Fruit fly (Drosophila melanogaster) whole organism, embryonic: ENCODE data around the gene CG31817.

Experiments used
- Adf1 ChIP-seq: fragments of 200-800 bp; sonication (Bioruptor generic); IDR thresholded peaks from 2 replicates; pipeline ENCODE4 v1.3.6; 2022; ENCODE audit warnings: missing biosample characterization, missing genetic modification characterization
- BEAF-32 ChIP-seq: fragments of 200-800 bp; sonication (Bioruptor generic); optimal IDR thresholded peaks from 3 replicates; lab custom pipeline; 2017; ENCODE audit warnings: missing biosample characterization, missing genetic modification characterization, mild to moderate bottlenecking, moderate library complexity, missing genetic modification reagents
- Blimp-1 ChIP-seq: fragments of 200-800 bp; sonication (Bioruptor generic); optimal IDR thresholded peaks from 3 replicates; lab custom pipeline; 2018; ENCODE audit warnings: missing biosample characterization, missing genetic modification characterization, mild to moderate bottlenecking, moderate library complexity, missing genetic modification reagents
- Bteb2 ChIP-seq: fragments of 200-800 bp; sonication (Bioruptor generic); optimal IDR thresholded peaks from 2 replicates; lab custom pipeline; 2016; ENCODE audit warnings: missing biosample characterization, missing genetic modification characterization
- C15 ChIP-seq: fragments of 200-800 bp; sonication (Bioruptor generic); IDR thresholded peaks from 3 replicates; pipeline ENCODE4 v1.3.6; 2022; ENCODE audit warnings: missing biosample characterization, missing genetic modification characterization
- CG10543 ChIP-seq: fragments of 200-800 bp; sonication (Bioruptor generic); optimal IDR thresholded peaks from 3 replicates; lab custom pipeline; 2017; ENCODE audit warnings: missing biosample characterization, mild to moderate bottlenecking, missing genetic modification characterization, moderate library complexity
- CG10654 ChIP-seq: fragments of 200-800 bp; sonication (Bioruptor generic); optimal IDR thresholded peaks from 2 replicates; lab custom pipeline; 2016; ENCODE audit warnings: missing biosample characterization, missing genetic modification characterization
- CG10979 ChIP-seq: fragments of 200-800 bp; sonication (Bioruptor generic); optimal IDR thresholded peaks from 2 replicates; lab custom pipeline; 2018; ENCODE audit warnings: missing biosample characterization, mild to moderate bottlenecking, missing genetic modification characterization, moderate library complexity
- CG12299 ChIP-seq: fragments of 200-800 bp; sonication (Bioruptor generic); optimal IDR thresholded peaks from 2 replicates; lab custom pipeline; 2018; ENCODE audit warnings: missing biosample characterization, mild to moderate bottlenecking, missing genetic modification characterization
- CG15269 ChIP-seq: fragments of 200-800 bp; sonication (Bioruptor generic); optimal IDR thresholded peaks from 2 replicates; lab custom pipeline; 2018; ENCODE audit warnings: missing biosample characterization, mild to moderate bottlenecking, missing genetic modification characterization, moderate library complexity
- CG16815 ChIP-seq: fragments of 200-800 bp; sonication (Bioruptor generic); optimal IDR thresholded peaks from 3 replicates; lab custom pipeline; 2017; ENCODE audit warnings: missing biosample characterization, mild to moderate bottlenecking, missing genetic modification characterization
- CG17912 ChIP-seq: fragments of 200-800 bp; sonication (Bioruptor generic); optimal IDR thresholded peaks from 2 replicates; lab custom pipeline; 2018; ENCODE audit warnings: missing biosample characterization, mild to moderate bottlenecking, missing genetic modification characterization
- CG1792 ChIP-seq: fragments of 200-800 bp; sonication (Bioruptor generic); optimal IDR thresholded peaks from 2 replicates; lab custom pipeline; 2016; ENCODE audit warnings: missing biosample characterization, missing genetic modification characterization
- CG18764 ChIP-seq: fragments of 200-800 bp; sonication (Bioruptor generic); optimal IDR thresholded peaks from 3 replicates; lab custom pipeline; 2016; ENCODE audit warnings: missing biosample characterization, missing genetic modification characterization
- CG2120 ChIP-seq: fragments of 200-800 bp; sonication (Bioruptor generic); optimal IDR thresholded peaks from 3 replicates; lab custom pipeline; 2016; ENCODE audit warnings: missing biosample characterization, missing genetic modification characterization
- CG30020 ChIP-seq: fragments of 200-800 bp; optimal IDR thresholded peaks from 2 replicates; lab custom pipeline; 2019; ENCODE audit warnings: missing biosample characterization, mild to moderate bottlenecking, missing genetic modification characterization, moderate library complexity
- CG31365 ChIP-seq: fragments of 200-800 bp; sonication (Bioruptor generic); optimal IDR thresholded peaks from 2 replicates; lab custom pipeline; 2018; ENCODE audit warnings: missing biosample characterization, mild to moderate bottlenecking, missing genetic modification characterization
- CG31441 ChIP-seq: fragments of 200-800 bp; sonication (Bioruptor generic); IDR thresholded peaks from 2 replicates; pipeline ENCODE4 v1.3.6; 2022; ENCODE audit warnings: missing biosample characterization, missing genetic modification characterization
- CG32772 ChIP-seq: fragments of 200-800 bp; sonication (Bioruptor generic); IDR thresholded peaks from 2 replicates; pipeline ENCODE4 v1.3.6; 2022; ENCODE audit warnings: missing biosample characterization, missing genetic modification characterization
- CG3281 ChIP-seq: fragments of 200-800 bp; sonication (Bioruptor generic); optimal IDR thresholded peaks from 3 replicates; lab custom pipeline; 2017; ENCODE audit warnings: missing biosample characterization, mild to moderate bottlenecking, missing genetic modification characterization
- CG3847 ChIP-seq: fragments of 200-800 bp; sonication (Bioruptor generic); IDR thresholded peaks from 2 replicates; pipeline ENCODE4 v1.3.6; 2022; ENCODE audit warnings: missing biosample characterization, missing genetic modification characterization
- CG6683 ChIP-seq: fragments of 200-800 bp; sonication (Bioruptor generic); optimal IDR thresholded peaks from 2 replicates; lab custom pipeline; 2017; ENCODE audit warnings: missing biosample characterization, mild to moderate bottlenecking, missing genetic modification characterization, missing genetic modification reagents
- CG7271 ChIP-seq: fragments of 200-800 bp; sonication (Bioruptor generic); optimal IDR thresholded peaks from 2 replicates; lab custom pipeline; 2018; ENCODE audit warnings: missing biosample characterization, mild to moderate bottlenecking, missing genetic modification characterization, moderate library complexity
- CG7745 ChIP-seq: fragments of 200-800 bp; sonication (Bioruptor generic); optimal IDR thresholded peaks from 2 replicates; lab custom pipeline; 2018; ENCODE audit warnings: missing biosample characterization, mild to moderate bottlenecking, missing genetic modification characterization, moderate library complexity
- CG9727 ChIP-seq: fragments of 200-800 bp; sonication (Bioruptor generic); optimal IDR thresholded peaks from 3 replicates; lab custom pipeline; 2017; ENCODE audit warnings: missing biosample characterization, mild to moderate bottlenecking, missing genetic modification characterization
- CG9797 ChIP-seq: fragments of 200-800 bp; sonication (Bioruptor generic); optimal IDR thresholded peaks from 3 replicates; lab custom pipeline; 2018; ENCODE audit warnings: missing biosample characterization, mild to moderate bottlenecking, missing genetic modification characterization
- Dbx ChIP-seq: fragments of 200-800 bp; sonication (Bioruptor generic); IDR thresholded peaks from 3 replicates; pipeline ENCODE4 v1.3.6; 2022; ENCODE audit warnings: missing biosample characterization, missing genetic modification characterization
- Dfd ChIP-seq, 2 experiments: fragments of >200 bp; optimal IDR thresholded peaks; 2 replicates each; lab custom pipeline; 2017; ENCODE audit warnings: missing biosample characterization in 2 of 2, missing genetic modification characterization in 2 of 2
- GATAe ChIP-seq: fragments of 200-800 bp; sonication (Bioruptor generic); conservative IDR thresholded peaks from 2 replicates; pipeline ENCODE4 v1.3.6; 2022; ENCODE audit warnings: missing biosample characterization, missing genetic modification characterization
- HmgZ ChIP-seq: fragments of 200-800 bp; sonication (Bioruptor generic); optimal IDR thresholded peaks from 2 replicates; lab custom pipeline; 2018; ENCODE audit warnings: missing biosample characterization, mild to moderate bottlenecking, missing genetic modification characterization
- Hr51 ChIP-seq, 2 experiments: fragments of 200-800 bp; sonication (Bioruptor generic); optimal IDR thresholded peaks; 2 replicates in 1 of 2; 3 replicates in 1 of 2; lab custom pipeline; 2016 to 2018; ENCODE audit warnings: missing biosample characterization in 2 of 2, missing genetic modification characterization in 2 of 2, mild to moderate bottlenecking in 1 of 2, moderate library complexity in 1 of 2
- Hr78 ChIP-seq, 2 experiments: fragments of 200-800 bp in 1 of 2; fragments of >200 bp in 1 of 2; sonication (Bioruptor generic) in 1 of 2; optimal IDR thresholded peaks; 2 replicates each; lab custom pipeline; 2017 to 2019; ENCODE audit warnings: missing biosample characterization in 2 of 2, missing genetic modification characterization in 2 of 2, mild to moderate bottlenecking in 1 of 2, moderate library complexity in 1 of 2
- Mad ChIP-seq: fragments of 200-800 bp; sonication (Bioruptor generic); optimal IDR thresholded peaks from 2 replicates; lab custom pipeline; 2016; ENCODE audit warnings: missing biosample characterization, missing genetic modification characterization
- NfI ChIP-seq: fragments of 200-800 bp; sonication (Bioruptor generic); optimal IDR thresholded peaks from 3 replicates; lab custom pipeline; 2018; ENCODE audit warnings: missing biosample characterization, mild to moderate bottlenecking, missing genetic modification characterization, moderate library complexity
- Ptx1 ChIP-seq: fragments of 200-800 bp; sonication (Bioruptor generic); IDR thresholded peaks from 2 replicates; pipeline ENCODE4 v1.3.6; 2022; ENCODE audit warnings: missing biosample characterization, missing genetic modification characterization
- Ssrp ChIP-seq: fragments of 200-800 bp; sonication (Bioruptor generic); optimal IDR thresholded peaks from 2 replicates; lab custom pipeline; 2018; ENCODE audit warnings: missing biosample characterization, mild to moderate bottlenecking, missing genetic modification characterization, moderate library complexity
- Tbp ChIP-seq: fragments of >200 bp; optimal IDR thresholded peaks from 2 replicates; lab custom pipeline; 2018; ENCODE audit warnings: missing biosample characterization, missing genetic modification characterization
- YL-1 ChIP-seq: fragments of 200-800 bp; sonication (Bioruptor generic); optimal IDR thresholded peaks from 3 replicates; lab custom pipeline; 2017; ENCODE audit warnings: missing biosample characterization, mild to moderate bottlenecking, missing genetic modification characterization
- cas ChIP-seq: fragments of 200-800 bp; sonication (Bioruptor generic); IDR thresholded peaks from 2 replicates; pipeline ENCODE4 v1.3.6; 2022; ENCODE audit warnings: missing biosample characterization, missing genetic modification characterization
- ems ChIP-seq: fragments of 200-800 bp; sonication (Bioruptor generic); optimal IDR thresholded peaks from 3 replicates; lab custom pipeline; 2016; ENCODE audit warnings: missing biosample characterization, missing genetic modification characterization
- eve ChIP-seq, 2 experiments: fragments of >200 bp; optimal IDR thresholded peaks; 2 replicates each; lab custom pipeline; 2017; ENCODE audit warnings: missing biosample characterization in 2 of 2, missing genetic modification characterization in 2 of 2
- gsb ChIP-seq: fragments of 200-800 bp; sonication (Bioruptor generic); IDR thresholded peaks from 2 replicates; pipeline ENCODE4 v1.3.6; 2022; ENCODE audit warnings: missing biosample characterization, missing genetic modification characterization
- hth ChIP-seq: fragments of >200 bp; optimal IDR thresholded peaks from 2 replicates; lab custom pipeline; 2017; ENCODE audit warnings: inconsistent platforms
- lmd ChIP-seq: fragments of 200-800 bp; sonication (Bioruptor generic); IDR thresholded peaks from 2 replicates; pipeline ENCODE4 v1.3.6; 2022; ENCODE audit warnings: missing biosample characterization, missing genetic modification characterization
- salm ChIP-seq: fragments of 200-800 bp; sonication (Bioruptor generic); optimal IDR thresholded peaks from 2 replicates; lab custom pipeline; 2018; ENCODE audit warnings: missing biosample characterization, mild to moderate bottlenecking, missing genetic modification characterization
- slbo ChIP-seq: fragments of 200-800 bp; sonication (Bioruptor generic); IDR thresholded peaks from 2 replicates; pipeline ENCODE4 v1.3.6; 2022; ENCODE audit warnings: missing biosample characterization, missing genetic modification characterization
- sob ChIP-seq: fragments of 200-800 bp; sonication (Bioruptor generic); IDR thresholded peaks from 2 replicates; pipeline ENCODE4 v1.3.6; 2022; ENCODE audit warnings: missing biosample characterization, missing genetic modification characterization
- twi ChIP-seq: fragments of 200-800 bp; optimal IDR thresholded peaks from 2 replicates; lab custom pipeline; 2019; ENCODE audit warnings: missing biosample characterization, mild to moderate bottlenecking, missing genetic modification characterization, moderate library complexity

CG31817 gene

dm6 chr2L:16352585-16353580 lies 15.2 kb upstream of the CG31817 start, which contains the start of the genes Hyls1, chif and CG4455 (continued):
- TF ChIP-seq slbo (GFP tag; lab: Robert Waterston, UW): peak; percentile 45; the same call in 1 of the 2 replicates
- peak; percentile 17 for TF ChIP-seq Blimp-1
- TF ChIP-seq CG30020: peak; percentile 79
- TF ChIP-seq Adf1: no peak
- TF ChIP-seq CG32772 (GFP tag; lab: Robert Waterston, UW): no peak
- no peak for TF ChIP-seq CG6683 (GFP tag; lab: Kevin White, UChicago)
- no peak for TF ChIP-seq Bteb2 (GFP tag; lab: Kevin White, UChicago)
- no peak for TF ChIP-seq Tbp (GFP tag; lab: Kevin White, UChicago)
- peak in 1 of 2 experiments; percentile 17 for TF ChIP-seq Hr51 (GFP tag; optimal IDR thresholded peaks at IDR 0.05; lab: Kevin White, UChicago)
- no peak for TF ChIP-seq CG17912 (GFP tag; lab: Kevin White, UChicago)
- TF ChIP-seq BEAF-32: peak; percentile 96
- TF ChIP-seq GATAe: no peak
- peak; percentile 40 for TF ChIP-seq CG10654 (GFP tag; lab: Kevin White, UChicago)
- no peak for TF ChIP-seq salm (tag; lab: Kevin White, UChicago)
- TF ChIP-seq cas (GFP tag; lab: Robert Waterston, UW): no peak
- peak; percentile 54 for TF ChIP-seq CG3847 (GFP tag; lab: Robert Waterston, UW)
- peak; percentile 28 for TF ChIP-seq Mad
- peak; percentile 24 for TF ChIP-seq CG3281 (GFP tag; lab: Kevin White, UChicago)
- no peak for TF ChIP-seq Hr78 (GFP tag; optimal IDR thresholded peaks at IDR 0.05; lab: Kevin White, UChicago)
- TF ChIP-seq CG2120 (GFP tag; lab: Kevin White, UChicago): peak; percentile 43
- peak; percentile 11 for TF ChIP-seq YL-1 (GFP tag; lab: Kevin White, UChicago)
- peak; percentile 21 for TF ChIP-seq ems (GFP tag; lab: Kevin White, UChicago)
- TF ChIP-seq CG15269: peak; percentile 54
- peak; percentile 43; the same call in 1 of the 2 replicates for TF ChIP-seq lmd (GFP tag; lab: Robert Waterston, UW)
- peak; percentile 41 for TF ChIP-seq CG9797 (GFP tag; lab: Kevin White, UChicago)
- TF ChIP-seq Ssrp (tag; lab: Kevin White, UChicago): peak; percentile 32
- no peak for TF ChIP-seq sob (GFP tag; lab: Robert Waterston, UW)
- no peak for TF ChIP-seq CG1792 (GFP tag; lab: Kevin White, UChicago)
- TF ChIP-seq CG18764 (GFP tag; lab: Kevin White, UChicago): peak; percentile 39
- no peak for TF ChIP-seq CG12299
- no peak for TF ChIP-seq CG10979 (tag; lab: Kevin White, UChicago)
- TF ChIP-seq HmgZ (tag; lab: Kevin White, UChicago): peak; percentile 29
- peak; percentile 45 for TF ChIP-seq CG10543
- TF ChIP-seq Dfd (GFP tag; optimal IDR thresholded peaks at IDR 0.05; lab: Kevin White, UChicago): no peak
- TF ChIP-seq Ptx1: peak; percentile 20; the same call in 1 of the 2 replicates
- TF ChIP-seq C15 (GFP tag; lab: Robert Waterston, UW): no peak
- no peak for TF ChIP-seq CG16815 (GFP tag; lab: Kevin White, UChicago)
- TF ChIP-seq NfI (GFP tag; lab: Kevin White, UChicago): peak; percentile 3
- TF ChIP-seq CG7745 (tag; lab: Kevin White, UChicago): no peak
- TF ChIP-seq eve (GFP tag; optimal IDR thresholded peaks at IDR 0.05; lab: Kevin White, UChicago): peak in 1 of 2 experiments; percentile 66
- peak; percentile 66 for TF ChIP-seq CG9727 (GFP tag; lab: Kevin White, UChicago)
- no peak for TF ChIP-seq gsb (GFP tag; lab: Robert Waterston, UW)
- no peak for TF ChIP-seq twi (tag; lab: Kevin White, UChicago)
- no peak for TF ChIP-seq CG7271 (tag; lab: Kevin White, UChicago)
- no peak for TF ChIP-seq Dbx (GFP tag; lab: Robert Waterston, UW)
- TF ChIP-seq hth (lab: Kevin White, UChicago): no peak
- no peak for TF ChIP-seq CG31365 (tag; lab: Kevin White, UChicago)
- peak; percentile 93 for TF ChIP-seq CG31441 (GFP tag; lab: Robert Waterston, UW)
